Fruit fly (Drosophila melanogaster) whole organism, embryonic: ENCODE results near the gene CG14253.

Experiments
- B-H1 ChIP-seq: fragments of 200-800 bp; sonication (Bioruptor generic); IDR thresholded peaks from 3 replicates; pipeline ENCODE4 v1.3.6; 2022; ENCODE audit warnings: missing biosample characterization, missing genetic modification characterization
- B-H2 ChIP-seq: fragments of 200-800 bp; sonication (Bioruptor generic); optimal IDR thresholded peaks from 2 replicates; lab custom pipeline; 2018; ENCODE audit warnings: missing biosample characterization, mild to moderate bottlenecking, missing genetic modification characterization
- CG11093 ChIP-seq: fragments of 200-800 bp; sonication (Bioruptor generic); IDR thresholded peaks from 3 replicates; pipeline ENCODE4 v1.3.6; 2022; ENCODE audit warnings: missing biosample characterization, missing genetic modification characterization
- CG11723 ChIP-seq: fragments of 200-800 bp; sonication (Bioruptor generic); optimal IDR thresholded peaks from 2 replicates; lab custom pipeline; 2017; ENCODE audit warnings: missing biosample characterization, mild to moderate bottlenecking, missing genetic modification characterization
- CG13424 ChIP-seq: fragments of 200-800 bp; sonication (Bioruptor generic); optimal IDR thresholded peaks from 2 replicates; lab custom pipeline; 2019; ENCODE audit warnings: missing biosample characterization, mild to moderate bottlenecking, missing genetic modification characterization, moderate library complexity
- CG15073 ChIP-seq: fragments of 200-800 bp; sonication (Bioruptor generic); optimal IDR thresholded peaks from 2 replicates; lab custom pipeline; 2016; ENCODE audit warnings: missing biosample characterization, missing genetic modification characterization
- CG15269 ChIP-seq: fragments of 200-800 bp; sonication (Bioruptor generic); optimal IDR thresholded peaks from 2 replicates; lab custom pipeline; 2018; ENCODE audit warnings: missing biosample characterization, mild to moderate bottlenecking, missing genetic modification characterization, moderate library complexity
- CG1603 ChIP-seq: fragments of 200-800 bp; sonication (Bioruptor generic); optimal IDR thresholded peaks from 2 replicates; lab custom pipeline; 2019; ENCODE audit warnings: missing biosample characterization, mild to moderate bottlenecking, missing genetic modification characterization, moderate library complexity
- CG1647 ChIP-seq: fragments of 200-800 bp; sonication (Bioruptor generic); optimal IDR thresholded peaks from 3 replicates; lab custom pipeline; 2016; ENCODE audit warnings: missing biosample characterization, missing genetic modification characterization
- CG17328 ChIP-seq: fragments of 200-800 bp; sonication (Bioruptor generic); IDR thresholded peaks from 2 replicates; pipeline ENCODE4 v1.3.6; 2022; ENCODE audit warnings: missing biosample characterization, missing genetic modification characterization
- CG17385 ChIP-seq: fragments of 200-800 bp; sonication (Bioruptor generic); optimal IDR thresholded peaks from 3 replicates; lab custom pipeline; 2018; ENCODE audit warnings: missing biosample characterization, mild to moderate bottlenecking, missing genetic modification characterization
- CG18599 ChIP-seq: fragments of 200-800 bp; sonication (Bioruptor generic); optimal IDR thresholded peaks from 3 replicates; lab custom pipeline; 2017; ENCODE audit warnings: missing biosample characterization, missing genetic modification characterization, mild to moderate bottlenecking, moderate library complexity, missing genetic modification reagents
- CG2678 ChIP-seq: fragments of 200-800 bp; sonication (Bioruptor generic); optimal IDR thresholded peaks from 3 replicates; lab custom pipeline; 2019; ENCODE audit warnings: missing biosample characterization, mild to moderate bottlenecking, missing genetic modification characterization, moderate library complexity
- CG2712 ChIP-seq: fragments of 200-800 bp; optimal IDR thresholded peaks from 3 replicates; lab custom pipeline; 2019; ENCODE audit warnings: missing biosample characterization, mild to moderate bottlenecking, missing genetic modification characterization, moderate library complexity
- CG32767 ChIP-seq: fragments of 200-800 bp; sonication (Bioruptor generic); IDR thresholded peaks from 2 replicates; pipeline ENCODE4 v1.3.6; 2022; ENCODE audit warnings: missing biosample characterization, missing genetic modification characterization
- CG3281 ChIP-seq: fragments of 200-800 bp; sonication (Bioruptor generic); optimal IDR thresholded peaks from 3 replicates; lab custom pipeline; 2017; ENCODE audit warnings: missing biosample characterization, mild to moderate bottlenecking, missing genetic modification characterization
- CG4282 ChIP-seq: fragments of 200-800 bp; sonication (Bioruptor generic); optimal IDR thresholded peaks from 2 replicates; lab custom pipeline; 2016; ENCODE audit warnings: missing biosample characterization, missing genetic modification characterization
- CG7839 ChIP-seq: fragments of 200-800 bp; sonication (Bioruptor generic); optimal IDR thresholded peaks from 3 replicates; lab custom pipeline; 2018; ENCODE audit warnings: missing biosample characterization, mild to moderate bottlenecking, missing genetic modification characterization, moderate library complexity
- CG7928 ChIP-seq: fragments of 200-800 bp; sonication (Bioruptor generic); optimal IDR thresholded peaks from 2 replicates; lab custom pipeline; 2017; ENCODE audit warnings: missing biosample characterization, mild to moderate bottlenecking, missing genetic modification characterization
- CG9437 ChIP-seq: fragments of 200-800 bp; sonication (Bioruptor generic); optimal IDR thresholded peaks from 2 replicates; lab custom pipeline; 2018; ENCODE audit warnings: missing biosample characterization, mild to moderate bottlenecking, missing genetic modification characterization
- CoRest ChIP-seq: fragments of 200-800 bp; sonication (Bioruptor generic); optimal IDR thresholded peaks from 3 replicates; lab custom pipeline; 2018; ENCODE audit warnings: missing biosample characterization, mild to moderate bottlenecking, missing genetic modification characterization, moderate library complexity
- Doc2 ChIP-seq: fragments of 200-800 bp; sonication (Bioruptor generic); IDR thresholded peaks from 2 replicates; pipeline ENCODE4 v1.3.6; 2022; ENCODE audit warnings: missing biosample characterization, missing genetic modification characterization
- Drgx ChIP-seq: fragments of 200-800 bp; sonication (Bioruptor generic); IDR thresholded peaks from 2 replicates; pipeline ENCODE4 v1.3.6; 2022; ENCODE audit warnings: missing biosample characterization, missing genetic modification characterization
- Ets65A ChIP-seq: fragments of 200-800 bp; sonication (Bioruptor generic); peaks from one replicate; lab custom pipeline; 2016; ENCODE audit warnings: missing biosample characterization, missing genetic modification characterization
- Ets97D ChIP-seq: fragments of 200-800 bp; sonication (Bioruptor generic); optimal IDR thresholded peaks from 3 replicates; lab custom pipeline; 2016; ENCODE audit warnings: missing biosample characterization, missing genetic modification characterization
- HmgZ ChIP-seq: fragments of 200-800 bp; sonication (Bioruptor generic); optimal IDR thresholded peaks from 2 replicates; lab custom pipeline; 2018; ENCODE audit warnings: missing biosample characterization, mild to moderate bottlenecking, missing genetic modification characterization
- Hsf ChIP-seq: fragments of 200-800 bp; sonication (Bioruptor generic); optimal IDR thresholded peaks from 3 replicates; lab custom pipeline; 2016; ENCODE audit warnings: missing biosample characterization, missing genetic modification characterization
- Jarid2 ChIP-seq: fragments of 200-800 bp; sonication (Bioruptor generic); optimal IDR thresholded peaks from 3 replicates; lab custom pipeline; 2017; ENCODE audit warnings: mild to moderate bottlenecking, missing biosample characterization, missing genetic modification reagents, missing genetic modification characterization
- Max ChIP-seq: fragments of 200-800 bp; sonication (Bioruptor generic); optimal IDR thresholded peaks from 2 replicates; lab custom pipeline; 2016; ENCODE audit warnings: missing biosample characterization, mild to moderate bottlenecking, missing genetic modification characterization
- Med ChIP-seq: fragments of 200-800 bp; sonication (Bioruptor generic); peaks from one replicate; lab custom pipeline; 2016; ENCODE audit warnings: missing biosample characterization, missing genetic modification characterization, mild to moderate bottlenecking, inconsistent platforms, moderate library complexity
- Nf-YA ChIP-seq: fragments of 200-800 bp; sonication (Bioruptor generic); IDR thresholded peaks from 2 replicates; pipeline ENCODE4 v1.3.6; 2022; ENCODE audit warnings: missing biosample characterization, missing genetic modification characterization
- PHDP ChIP-seq: fragments of 200-800 bp; sonication (Bioruptor generic); optimal IDR thresholded peaks from 3 replicates; lab custom pipeline; 2018; ENCODE audit warnings: missing biosample characterization, mild to moderate bottlenecking, missing genetic modification characterization, moderate library complexity
- Ssrp ChIP-seq: fragments of 200-800 bp; sonication (Bioruptor generic); optimal IDR thresholded peaks from 2 replicates; lab custom pipeline; 2018; ENCODE audit warnings: missing biosample characterization, mild to moderate bottlenecking, missing genetic modification characterization, moderate library complexity
- Xbp1 ChIP-seq: fragments of 200-800 bp; sonication (Bioruptor generic); optimal IDR thresholded peaks from 3 replicates; lab custom pipeline; 2016; ENCODE audit warnings: missing biosample characterization, mild to moderate bottlenecking, missing genetic modification characterization
- bab2 ChIP-seq: fragments of 200-800 bp; sonication (Bioruptor generic); optimal IDR thresholded peaks from 2 replicates; lab custom pipeline; 2016; ENCODE audit warnings: missing biosample characterization, missing genetic modification characterization
- ci ChIP-seq: fragments of 200-800 bp; sonication (Bioruptor generic); IDR thresholded peaks from 3 replicates; pipeline ENCODE4 v1.3.6; 2022; ENCODE audit warnings: missing biosample characterization, missing genetic modification characterization
- dmrt99B ChIP-seq: fragments of 200-800 bp; sonication (Bioruptor generic); optimal IDR thresholded peaks from 2 replicates; lab custom pipeline; 2018; ENCODE audit warnings: missing biosample characterization, mild to moderate bottlenecking, missing genetic modification characterization, moderate library complexity
- inv ChIP-seq: fragments of 200-800 bp; sonication (Bioruptor generic); IDR thresholded peaks from 2 replicates; pipeline ENCODE4 v1.3.6; 2022; ENCODE audit warnings: missing biosample characterization, missing genetic modification characterization; ENCODE audit not compliant: partially characterized antibody
- lov ChIP-seq, 2 experiments: fragments of 200-800 bp in 1 of 2; fragments of >200 bp in 1 of 2; sonication (Bioruptor generic) in 1 of 2; IDR thresholded peaks in 1 of 2; optimal IDR thresholded peaks in 1 of 2; 2 replicates in 1 of 2; 3 replicates in 1 of 2; pipeline versions ENCODE4 v1.3.6 to Lab custom; 2017 to 2022; ENCODE audit warnings: missing biosample characterization in 1 of 2, missing genetic modification characterization in 1 of 2
- phol ChIP-seq: fragments of 200-800 bp; sonication (Bioruptor generic); optimal IDR thresholded peaks from 3 replicates; lab custom pipeline; 2018; ENCODE audit warnings: missing biosample characterization, mild to moderate bottlenecking, missing genetic modification characterization, moderate library complexity
- run ChIP-seq: fragments of 200-800 bp; sonication (Bioruptor generic); optimal IDR thresholded peaks from 3 replicates; lab custom pipeline; 2018; ENCODE audit warnings: missing biosample characterization, mild to moderate bottlenecking, missing genetic modification characterization
- sens-2 ChIP-seq: fragments of 200-800 bp; sonication (Bioruptor generic); IDR thresholded peaks from 2 replicates; pipeline ENCODE4 v1.3.6; 2022; ENCODE audit warnings: missing biosample characterization, missing genetic modification characterization
- sisA ChIP-seq: fragments of 200-800 bp; sonication (Bioruptor generic); IDR thresholded peaks from 2 replicates; pipeline ENCODE4 v1.3.6; 2022; ENCODE audit warnings: missing biosample characterization, missing genetic modification characterization
- so ChIP-seq: fragments of 200-800 bp; sonication (Bioruptor generic); IDR thresholded peaks from 3 replicates; pipeline ENCODE4 v1.3.6; 2022; ENCODE audit warnings: missing biosample characterization, missing genetic modification characterization
- tgo ChIP-seq: fragments of 200-800 bp; sonication (Bioruptor generic); IDR thresholded peaks from 3 replicates; pipeline ENCODE4 v1.3.6; 2022; ENCODE audit warnings: missing biosample characterization, missing genetic modification characterization
- tup ChIP-seq: fragments of 200-800 bp; sonication (Bioruptor generic); optimal IDR thresholded peaks from 2 replicates; lab custom pipeline; 2016; ENCODE audit warnings: missing biosample characterization, mild to moderate bottlenecking, missing genetic modification characterization, moderate library complexity
- unpg ChIP-seq: fragments of 200-800 bp; sonication (Bioruptor generic); optimal IDR thresholded peaks from 3 replicates; lab custom pipeline; 2018; ENCODE audit warnings: missing biosample characterization, mild to moderate bottlenecking, missing genetic modification characterization, moderate library complexity
- zen ChIP-seq: fragments of 200-800 bp; sonication (Bioruptor generic); optimal IDR thresholded peaks from 3 replicates; lab custom pipeline; 2018; ENCODE audit warnings: missing biosample characterization, mild to moderate bottlenecking, missing genetic modification characterization, moderate library complexity

The CG14253 gene

DNA sequence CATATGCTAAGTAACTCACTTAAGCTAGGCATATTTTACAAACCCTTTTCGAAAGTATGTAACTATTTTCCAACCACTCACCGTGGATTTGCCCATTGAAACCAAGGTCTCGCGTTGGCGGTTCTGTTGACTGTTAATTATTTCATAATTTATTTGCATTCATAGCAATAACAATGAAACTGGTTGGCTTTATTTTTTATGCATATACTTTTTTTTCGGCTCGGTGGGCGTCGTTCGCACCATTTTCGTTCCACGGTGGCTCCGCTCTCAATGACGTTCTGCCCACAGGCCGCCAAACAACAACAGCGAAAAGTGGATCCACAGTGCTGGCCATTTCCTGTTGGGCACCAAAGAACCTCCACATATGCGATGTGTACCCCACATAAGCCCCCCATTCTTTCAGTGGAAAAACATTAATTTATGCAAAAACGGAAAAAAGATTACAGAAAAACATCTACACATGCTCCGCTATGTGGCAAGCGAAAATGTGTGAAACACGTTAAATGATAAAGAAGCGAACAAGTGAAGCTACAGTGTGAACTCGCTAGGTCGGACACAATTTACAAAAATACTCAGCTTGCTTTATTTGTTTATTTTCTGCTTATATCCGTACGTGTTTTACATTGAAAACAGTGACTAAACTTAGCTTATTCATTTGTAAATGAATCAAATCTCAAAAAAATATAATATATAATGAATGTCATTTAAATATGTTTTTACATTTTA, 10.6 kb upstream of the CG14253 start (continued):
- TF ChIP-seq CoRest (tag; lab: Kevin White, UChicago) (peak; percentile 32), Hsf (GFP tag; lab: Kevin White, UChicago) (no peak), Ets97D (GFP tag; lab: Kevin White, UChicago) (no peak), CG11093 (no peak), tgo (peak; percentile 47; the same call in 2 of the 3 replicates), Med (GFP tag; lab: Kevin White, UChicago) (peak; percentile 87), Ssrp (peak; percentile 48), Drgx (GFP tag; lab: Robert Waterston, UW) (peak; percentile 67), CG2678 (tag; lab: Kevin White, UChicago) (peak; percentile 57), CG13424 (tag; lab: Kevin White, UChicago) (peak; percentile 52), CG9437 (GFP tag; lab: Kevin White, UChicago) (peak; percentile 12), Nf-YA (GFP tag; lab: Robert Waterston, UW) (peak; percentile 6; the same call in 1 of the 2 replicates), HmgZ (no peak), CG7928 (no peak), unpg (peak; percentile 24), CG17328 (GFP tag; lab: Robert Waterston, UW) (0 out of 2 replicates have a peak, but pooled peaks have one; percentile 21), Max (GFP tag; lab: Kevin White, UChicago) (no peak), Ets65A (GFP tag; lab: Kevin White, UChicago) (no peak), B-H2 (no peak), CG2712 (tag; lab: Kevin White, UChicago) (peak; percentile 16), CG1603 (peak; percentile 2), CG7839 (tag; lab: Kevin White, UChicago) (peak; percentile 43), sisA (GFP tag; lab: Robert Waterston, UW) (peak; percentile 24; the same call in 1 of the 2 replicates), so (GFP tag; lab: Robert Waterston, UW) (0 out of 3 replicates have a peak, but pooled peaks have one; percentile 20), Xbp1 (GFP tag; lab: Kevin White, UChicago) (peak; percentile 18), CG1647 (GFP tag; lab: Kevin White, UChicago) (no peak), CG15073 (GFP tag; lab: Kevin White, UChicago) (no peak), dmrt99B (tag; lab: Kevin White, UChicago) (peak; percentile 43), CG11723 (GFP tag; lab: Kevin White, UChicago) (no peak), lov (optimal IDR thresholded peaks at IDR 0.05; lab: Kevin White, UChicago) (no peak), lov (GFP tag; IDR thresholded peaks at IDR 0.05; lab: Robert Waterston, UW) (0 out of 3 replicates have a peak, but pooled peaks have one; percentile 12), sens-2 (GFP tag; lab: Robert Waterston, UW) (no peak), B-H1 (peak; percentile 37), Doc2 (no peak), PHDP (tag; lab: Kevin White, UChicago) (peak; percentile 13), run (tag; lab: Kevin White, UChicago) (no peak), Jarid2 (GFP tag; lab: Kevin White, UChicago) (no peak), CG15269 (tag; lab: Kevin White, UChicago) (peak; percentile 56), tup (GFP tag; lab: Kevin White, UChicago) (no peak), zen (no peak), CG17385 (GFP tag; lab: Kevin White, UChicago) (peak; percentile 16), CG32767 (0 out of 2 replicates have a peak, but pooled peaks have one; percentile 32), bab2 (GFP tag; lab: Kevin White, UChicago) (no peak), ci (no peak), CG18599 (GFP tag; lab: Kevin White, UChicago) (peak; percentile 19), CG4282 (peak; percentile 59), CG3281 (GFP tag; lab: Kevin White, UChicago) (no peak), phol (tag; lab: Kevin White, UChicago) (peak; percentile 36), inv (no peak)
